1 fruit fly cellular context compared by ENCODE assay signal in the genomic region with DNA sequence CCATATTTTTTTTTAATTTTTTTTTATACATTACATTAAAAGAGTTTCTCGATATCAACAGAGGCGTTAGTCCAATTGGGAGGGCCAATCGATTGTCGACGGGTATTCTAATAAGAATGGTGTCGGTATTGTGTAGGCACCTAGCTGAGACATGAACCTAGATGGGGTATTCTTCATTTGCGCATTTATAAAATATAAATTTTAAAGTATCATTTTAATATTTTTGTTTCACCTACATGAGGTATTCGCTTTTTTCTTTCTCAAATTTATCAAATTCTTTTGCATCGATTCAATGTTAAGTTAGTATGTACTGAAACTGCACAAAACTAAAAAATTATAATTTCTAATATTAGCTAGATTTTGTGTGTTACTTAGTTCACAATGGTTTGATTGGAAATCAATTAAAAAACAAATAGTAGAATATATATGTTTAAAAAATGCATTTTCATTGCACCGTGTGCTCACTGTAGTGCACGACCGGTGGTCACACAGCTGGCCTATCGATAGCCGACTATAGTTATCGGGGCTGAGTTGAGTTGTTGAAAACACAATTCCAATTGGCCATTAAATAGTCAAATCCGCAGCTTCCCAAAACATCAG.
TF ChIP-seq lines count a peak whose summit lies in the region.

A gene (minus strand): TSS at position 81 of the 600 bp plus-strand sequence.
A gene (plus strand): TSS at position 501 of the 600 bp plus-strand sequence.

TF ChIP-seq in whole organism, embryonic, 481 proteins besides CTCF, POLR2A, EP300 and RAD21 (continued from another document):
- TF ChIP-seq CG13624 (GFP tag; optimal IDR thresholded peaks at IDR 0.05; lab: Kevin White, UChicago), result peak; percentile 52
- 0 out of 2 replicates have a peak, but pooled peaks have one; percentile 20 for TF ChIP-seq CG42726 (GFP tag; IDR thresholded peaks at IDR 0.05; lab: Robert Waterston, UW; ENCODE audit: partially characterized antibody)
- peak; percentile 16 for TF ChIP-seq schlank (tag; optimal IDR thresholded peaks at IDR 0.05; lab: Kevin White, UChicago)
- TF ChIP-seq chinmo (GFP tag; IDR thresholded peaks at IDR 0.05; lab: Robert Waterston, UW; ENCODE audit: partially characterized antibody), result 0 out of 4 replicates have a peak, but pooled peaks have one; percentile 48
- peak; percentile 66 for TF ChIP-seq Dll (GFP tag; IDR thresholded peaks at IDR 0.05; lab: Robert Waterston, UW; ENCODE audit: partially characterized antibody)
- TF ChIP-seq ind (GFP tag; optimal IDR thresholded peaks at IDR 0.05; lab: Kevin White, UChicago), result peak; percentile 82
- TF ChIP-seq hkb (optimal IDR thresholded peaks at IDR 0.05; lab: Kevin White, UChicago), result no peak
- peak; percentile 82 for TF ChIP-seq hkb (GFP tag; IDR thresholded peaks at IDR 0.05; lab: Robert Waterston, UW)
- peak; percentile 47 for TF ChIP-seq Vsx1 (GFP tag; optimal IDR thresholded peaks at IDR 0.05; lab: Kevin White, UChicago)
- TF ChIP-seq CG9932 (GFP tag; IDR thresholded peaks at IDR 0.05; lab: Robert Waterston, UW), result peak; percentile 93
- peak; percentile 8 for TF ChIP-seq fd102C (GFP tag; optimal IDR thresholded peaks at IDR 0.05; lab: Kevin White, UChicago)
- TF ChIP-seq ac (GFP tag; optimal IDR thresholded peaks at IDR 0.05; lab: Kevin White, UChicago), result peak; percentile 57
- TF ChIP-seq CG4707 (GFP tag; optimal IDR thresholded peaks at IDR 0.05; lab: Kevin White, UChicago), result peak; percentile 25
- peak; percentile 86 for TF ChIP-seq CG15269 (tag; optimal IDR thresholded peaks at IDR 0.05; lab: Kevin White, UChicago)
- peak; percentile 40 for TF ChIP-seq shn (GFP tag; optimal IDR thresholded peaks at IDR 0.05; lab: Kevin White, UChicago)
- peak; percentile 34 for TF ChIP-seq Sin3A (optimal IDR thresholded peaks at IDR 0.05; lab: Kevin White, UChicago)
- TF ChIP-seq CG7987 (GFP tag; optimal IDR thresholded peaks at IDR 0.05; lab: Kevin White, UChicago), result peak; percentile 2
- TF ChIP-seq wor (GFP tag; IDR thresholded peaks at IDR 0.05; lab: Robert Waterston, UW), result peak; percentile 75
- TF ChIP-seq Meics (GFP tag; optimal IDR thresholded peaks at IDR 0.05; lab: Kevin White, UChicago), result peak; percentile 86
- TF ChIP-seq sc (optimal IDR thresholded peaks at IDR 0.05; lab: Kevin White, UChicago), result no peak
- TF ChIP-seq sc (GFP tag; optimal IDR thresholded peaks at IDR 0.05; lab: Kevin White, UChicago), result peak; percentile 58
- peak; percentile 76 for TF ChIP-seq dan (GFP tag; IDR thresholded peaks at IDR 0.05; lab: Robert Waterston, UW)
- TF ChIP-seq klu (GFP tag; IDR thresholded peaks at IDR 0.05; lab: Robert Waterston, UW), result peak; percentile 87
